Fruit fly (Drosophila melanogaster) whole organism, embryonic: ENCODE data around the gene CHOp24.

ENCODE experiments used
- CG10209 ChIP-seq: fragments of 200-800 bp; sonication (Bioruptor generic); optimal IDR thresholded peaks from 3 replicates; lab custom pipeline; 2017; ENCODE audit warnings: missing biosample characterization, mild to moderate bottlenecking, missing genetic modification characterization, missing genetic modification reagents
- CG12155 ChIP-seq: fragments of 200-800 bp; sonication (Bioruptor generic); optimal IDR thresholded peaks from 3 replicates; lab custom pipeline; 2016; ENCODE audit warnings: missing biosample characterization, missing genetic modification characterization
- CG12744 ChIP-seq: fragments of 200-800 bp; sonication (Bioruptor generic); optimal IDR thresholded peaks from 2 replicates; lab custom pipeline; 2016; ENCODE audit warnings: missing biosample characterization, missing genetic modification characterization
- CG13624 ChIP-seq: fragments of 200-800 bp; sonication (Bioruptor generic); optimal IDR thresholded peaks from 2 replicates; lab custom pipeline; 2016; ENCODE audit warnings: missing biosample characterization, missing genetic modification characterization
- CG14710 ChIP-seq: fragments of 200-800 bp; sonication (Bioruptor generic); optimal IDR thresholded peaks from 3 replicates; lab custom pipeline; 2019; ENCODE audit warnings: missing biosample characterization, mild to moderate bottlenecking, missing genetic modification characterization, moderate library complexity
- CG15696 ChIP-seq: fragments of 200-800 bp; sonication (Bioruptor generic); optimal IDR thresholded peaks from 2 replicates; lab custom pipeline; 2019; ENCODE audit warnings: missing biosample characterization, mild to moderate bottlenecking, missing genetic modification characterization, moderate library complexity
- CG1603 ChIP-seq: fragments of 200-800 bp; sonication (Bioruptor generic); optimal IDR thresholded peaks from 2 replicates; lab custom pipeline; 2019; ENCODE audit warnings: missing biosample characterization, mild to moderate bottlenecking, missing genetic modification characterization, moderate library complexity
- CG18011 ChIP-seq: fragments of 200-800 bp; sonication (Bioruptor generic); optimal IDR thresholded peaks from 2 replicates; lab custom pipeline; 2017; ENCODE audit warnings: missing biosample characterization, missing genetic modification characterization, mild to moderate bottlenecking, moderate library complexity, missing genotype
- CG18262 ChIP-seq: fragments of 200-800 bp; optimal IDR thresholded peaks from 3 replicates; lab custom pipeline; 2019; ENCODE audit warnings: missing biosample characterization, mild to moderate bottlenecking, missing genetic modification characterization, moderate library complexity
- CG1832 ChIP-seq: fragments of 200-800 bp; sonication (Bioruptor generic); optimal IDR thresholded peaks from 2 replicates; lab custom pipeline; 2017; ENCODE audit warnings: missing biosample characterization, mild to moderate bottlenecking, missing genetic modification characterization, inconsistent platforms
- CG18619 ChIP-seq: fragments of 200-800 bp; sonication (Bioruptor generic); optimal IDR thresholded peaks from 3 replicates; lab custom pipeline; 2017; ENCODE audit warnings: missing biosample characterization, mild to moderate bottlenecking, missing genetic modification characterization
- CG2120 ChIP-seq: fragments of 200-800 bp; sonication (Bioruptor generic); optimal IDR thresholded peaks from 3 replicates; lab custom pipeline; 2016; ENCODE audit warnings: missing biosample characterization, missing genetic modification characterization
- CG2199 ChIP-seq: fragments of 200-800 bp; sonication (Bioruptor generic); IDR thresholded peaks from 3 replicates; pipeline ENCODE4 v1.3.6; 2022; ENCODE audit warnings: missing biosample characterization, missing genetic modification characterization
- CG2712 ChIP-seq: fragments of 200-800 bp; optimal IDR thresholded peaks from 3 replicates; lab custom pipeline; 2019; ENCODE audit warnings: missing biosample characterization, mild to moderate bottlenecking, missing genetic modification characterization, moderate library complexity
- CG32767 ChIP-seq: fragments of 200-800 bp; sonication (Bioruptor generic); IDR thresholded peaks from 2 replicates; pipeline ENCODE4 v1.3.6; 2022; ENCODE audit warnings: missing biosample characterization, missing genetic modification characterization
- CG32772 ChIP-seq: fragments of 200-800 bp; sonication (Bioruptor generic); IDR thresholded peaks from 2 replicates; pipeline ENCODE4 v1.3.6; 2022; ENCODE audit warnings: missing biosample characterization, missing genetic modification characterization
- CG3838 ChIP-seq: fragments of 200-800 bp; sonication (Bioruptor generic); optimal IDR thresholded peaks from 3 replicates; lab custom pipeline; 2016; ENCODE audit warnings: missing biosample characterization, missing genetic modification characterization
- CG4404 ChIP-seq: fragments of 200-800 bp; sonication (Bioruptor generic); IDR thresholded peaks from 2 replicates; pipeline ENCODE4 v1.3.6; 2022; ENCODE audit warnings: missing biosample characterization, missing genetic modification characterization
- CG4424 ChIP-seq: fragments of 200-800 bp; sonication (Bioruptor generic); optimal IDR thresholded peaks from 3 replicates; lab custom pipeline; 2016; ENCODE audit warnings: missing biosample characterization, missing genetic modification characterization
- CG8290 ChIP-seq, 3 experiments: fragments of 200-800 bp; sonication (Bioruptor generic); optimal IDR thresholded peaks; 2 replicates each; lab custom pipeline; 2016 to 2019; ENCODE audit warnings: missing biosample characterization in 3 of 3, missing genetic modification characterization in 3 of 3, mild to moderate bottlenecking in 2 of 3, moderate library complexity in 1 of 3
- CG8944 ChIP-seq: fragments of 200-800 bp; sonication (Bioruptor generic); optimal IDR thresholded peaks from 3 replicates; lab custom pipeline; 2016; ENCODE audit warnings: missing biosample characterization, missing genetic modification characterization
- CTCF ChIP-seq: fragments of 200-800 bp; sonication (Bioruptor generic); optimal IDR thresholded peaks from 2 replicates; lab custom pipeline; 2017; ENCODE audit warnings: missing biosample characterization, mild to moderate bottlenecking, missing genetic modification characterization, moderate library complexity
- CkIIα-i1 ChIP-seq: fragments of 200-800 bp; sonication (Bioruptor generic); IDR thresholded peaks from 2 replicates; pipeline ENCODE4 v1.3.6; 2022; ENCODE audit warnings: missing biosample characterization, missing genetic modification characterization
- CrebB ChIP-seq: fragments of 200-800 bp; sonication (Bioruptor generic); optimal IDR thresholded peaks from 3 replicates; lab custom pipeline; 2018; ENCODE audit warnings: missing biosample characterization, mild to moderate bottlenecking, missing genetic modification characterization
- Ets65A ChIP-seq: fragments of 200-800 bp; sonication (Bioruptor generic); peaks from one replicate; lab custom pipeline; 2016; ENCODE audit warnings: missing biosample characterization, missing genetic modification characterization
- Gug ChIP-seq: fragments of 200-800 bp; sonication (Bioruptor generic); IDR thresholded peaks from 4 replicates; pipeline ENCODE4 v1.3.6; 2022; ENCODE audit warnings: missing biosample characterization, missing genetic modification characterization
- HHEX ChIP-seq: fragments of 200-800 bp; sonication (Bioruptor generic); optimal IDR thresholded peaks from 3 replicates; lab custom pipeline; 2017; ENCODE audit warnings: missing biosample characterization, mild to moderate bottlenecking, missing genetic modification characterization, missing genetic modification reagents
- HLHmδ ChIP-seq: fragments of 200-800 bp; sonication (Bioruptor generic); optimal IDR thresholded peaks from 2 replicates; lab custom pipeline; 2018; ENCODE audit warnings: missing biosample characterization, mild to moderate bottlenecking, missing genetic modification characterization, moderate library complexity
- MESR4 ChIP-seq: fragments of 200-800 bp; sonication (Bioruptor generic); optimal IDR thresholded peaks from 2 replicates; lab custom pipeline; 2018; ENCODE audit warnings: missing biosample characterization, mild to moderate bottlenecking, missing genetic modification characterization, moderate library complexity
- Med ChIP-seq: fragments of 200-800 bp; sonication (Bioruptor generic); peaks from one replicate; lab custom pipeline; 2016; ENCODE audit warnings: missing biosample characterization, missing genetic modification characterization, mild to moderate bottlenecking, inconsistent platforms, moderate library complexity
- NC2α ChIP-seq: fragments of 200-800 bp; sonication (Bioruptor generic); optimal IDR thresholded peaks from 2 replicates; lab custom pipeline; 2016; ENCODE audit warnings: missing biosample characterization, missing genetic modification characterization
- Taf1 ChIP-seq: fragments of 200-800 bp; sonication (Bioruptor generic); IDR thresholded peaks from 2 replicates; pipeline ENCODE4 v1.3.6; 2022; ENCODE audit warnings: missing biosample characterization, missing genetic modification characterization
- ac ChIP-seq: fragments of 200-800 bp; sonication (Bioruptor generic); optimal IDR thresholded peaks from 3 replicates; lab custom pipeline; 2017; ENCODE audit warnings: missing biosample characterization, mild to moderate bottlenecking, missing genetic modification characterization
- az2 ChIP-seq: fragments of 200-800 bp; sonication (Bioruptor generic); optimal IDR thresholded peaks from 3 replicates; lab custom pipeline; 2016; ENCODE audit warnings: missing biosample characterization, missing genetic modification characterization
- cg ChIP-seq: fragments of 200-800 bp; sonication (Bioruptor generic); optimal IDR thresholded peaks from 3 replicates; lab custom pipeline; 2019; ENCODE audit warnings: missing biosample characterization, mild to moderate bottlenecking, missing genetic modification characterization, moderate library complexity
- dan ChIP-seq: fragments of 200-800 bp; sonication (Bioruptor generic); IDR thresholded peaks from 2 replicates; pipeline ENCODE4 v1.3.6; 2022; ENCODE audit warnings: missing biosample characterization, missing genetic modification characterization
- dpn ChIP-seq, 2 experiments: fragments of 200-800 bp; sonication (Bioruptor generic); optimal IDR thresholded peaks; 3 replicates each; lab custom pipeline; 2016; ENCODE audit warnings: missing biosample characterization in 2 of 2, missing genetic modification characterization in 2 of 2
- grn ChIP-seq: fragments of 200-800 bp; sonication (Bioruptor generic); optimal IDR thresholded peaks from 3 replicates; lab custom pipeline; 2017; ENCODE audit warnings: missing biosample characterization, missing genetic modification characterization
- gsb-n ChIP-seq: fragments of 200-800 bp; sonication (Bioruptor generic); optimal IDR thresholded peaks from 3 replicates; lab custom pipeline; 2018; ENCODE audit warnings: missing biosample characterization, mild to moderate bottlenecking, missing genetic modification characterization
- insv ChIP-seq, 2 experiments: fragments of 200-800 bp; sonication (Bioruptor generic); optimal IDR thresholded peaks; 3 replicates each; lab custom pipeline; 2016 to 2018; ENCODE audit warnings: missing biosample characterization in 2 of 2, missing genetic modification characterization in 2 of 2
- nom ChIP-seq: fragments of 200-800 bp; sonication (Bioruptor generic); optimal IDR thresholded peaks from 2 replicates; lab custom pipeline; 2017; ENCODE audit warnings: missing biosample characterization, missing genetic modification characterization, mild to moderate bottlenecking, moderate library complexity, missing genetic modification reagents
- p53 ChIP-seq: fragments of 200-800 bp; sonication (Bioruptor generic); optimal IDR thresholded peaks from 2 replicates; lab custom pipeline; 2016; ENCODE audit warnings: missing biosample characterization, missing genetic modification characterization
- phol ChIP-seq: fragments of 200-800 bp; sonication (Bioruptor generic); optimal IDR thresholded peaks from 3 replicates; lab custom pipeline; 2018; ENCODE audit warnings: missing biosample characterization, mild to moderate bottlenecking, missing genetic modification characterization, moderate library complexity
- row ChIP-seq: fragments of 200-800 bp; sonication (Bioruptor generic); IDR thresholded peaks from 3 replicates; pipeline ENCODE4 v1.3.6; 2022; ENCODE audit warnings: missing biosample characterization, missing genetic modification characterization
- sqz ChIP-seq: fragments of 200-800 bp; sonication (Bioruptor generic); optimal IDR thresholded peaks from 3 replicates; lab custom pipeline; 2018; ENCODE audit warnings: missing biosample characterization, mild to moderate bottlenecking, missing genetic modification characterization
- unc-4 ChIP-seq: fragments of 200-800 bp; sonication (Bioruptor generic); IDR thresholded peaks from 2 replicates; pipeline ENCODE4 v1.3.6; 2022; ENCODE audit warnings: missing biosample characterization, missing genetic modification characterization; ENCODE audit not compliant: partially characterized antibody
- zfh1 ChIP-seq: fragments of 200-800 bp; sonication (Bioruptor generic); IDR thresholded peaks from 3 replicates; pipeline ENCODE4 v1.3.6; 2022; ENCODE audit warnings: missing biosample characterization, missing genetic modification characterization

The CHOp24 gene

dm6 chrX:4560182-4560845 is 19.6 kb downstream of the CHOp24 start (continued):
- TF ChIP-seq CG12744 (GFP tag; lab: Kevin White, UChicago): no peak
- no peak for TF ChIP-seq CG8944
- TF ChIP-seq Med: peak; percentile 38
- no peak for TF ChIP-seq CG3838
- TF ChIP-seq Taf1 (GFP tag; lab: Robert Waterston, UW): no peak
- no peak for TF ChIP-seq CG13624 (GFP tag; lab: Kevin White, UChicago)
- no peak for TF ChIP-seq az2 (GFP tag; lab: Kevin White, UChicago)
- TF ChIP-seq Ets65A (GFP tag; lab: Kevin White, UChicago): peak; percentile 82
- TF ChIP-seq CG18011 (GFP tag; lab: Kevin White, UChicago): no peak
- TF ChIP-seq row (GFP tag; lab: Robert Waterston, UW): peak; percentile 14; the same call in 1 of the 3 replicates

dm6 chrX:4563980-4564379 is 23.3 kb downstream of the CHOp24 start:
- TF ChIP-seq HHEX (GFP tag; lab: Kevin White, UChicago) (no peak), grn (GFP tag; lab: Kevin White, UChicago) (peak; percentile 44), sqz (peak; percentile 60), HLHmδ (GFP tag; lab: Kevin White, UChicago) (no peak), CG32772 (GFP tag; lab: Robert Waterston, UW) (peak; percentile 57; the same call in 1 of the 2 replicates), CG2120 (GFP tag; lab: Kevin White, UChicago) (no peak), CG32767 (GFP tag; lab: Robert Waterston, UW) (no peak), nom (GFP tag; lab: Kevin White, UChicago) (peak; percentile 52), cg (GFP tag; lab: Kevin White, UChicago) (no peak)

- TF ChIP-seq CG2712 (tag; lab: Kevin White, UChicago) (peak; percentile 39), row (GFP tag; lab: Robert Waterston, UW) (0 out of 3 replicates have a peak, but pooled peaks have one; percentile 22), MESR4 (GFP tag; lab: Kevin White, UChicago) (no peak), sqz (no peak), insv (GFP tag; optimal IDR thresholded peaks at IDR 0.05; lab: Kevin White, UChicago) (no peak), CG18619 (GFP tag; lab: Kevin White, UChicago) (no peak), dan (GFP tag; lab: Robert Waterston, UW) (peak; percentile 16; the same call in 1 of the 2 replicates), CG1603 (tag; lab: Kevin White, UChicago) (peak; percentile 58), CG2199 (GFP tag; lab: Robert Waterston, UW) (no peak), CG12155 (GFP tag; lab: Kevin White, UChicago) (no peak), CG10209 (GFP tag; lab: Kevin White, UChicago) (no peak), CG8290 (GFP tag; optimal IDR thresholded peaks at IDR 0.05; lab: Kevin White, UChicago) (no peak), CG8290 (tag; optimal IDR thresholded peaks at IDR 0.05; lab: Kevin White, UChicago) (no peak), p53 (GFP tag; lab: Kevin White, UChicago) (no peak), CG18262 (tag; lab: Kevin White, UChicago) (peak; percentile 33), CG4424 (GFP tag; lab: Kevin White, UChicago) (peak; percentile 3), CrebB (no peak), NC2α (no peak), ac (GFP tag; lab: Kevin White, UChicago) (peak; percentile 11), CG14710 (tag; lab: Kevin White, UChicago) (peak; percentile 18), phol (peak; percentile 3), unc-4 (no peak), CG4404 (peak; percentile 51), CkIIα-i1 (GFP tag; lab: Robert Waterston, UW) (no peak), dpn (GFP tag; optimal IDR thresholded peaks at IDR 0.05; lab: Kevin White, UChicago) (no peak), zfh1 (GFP tag; lab: Robert Waterston, UW) (peak; percentile 36; the same call in 1 of the 3 replicates), gsb-n (no peak), CG1832 (GFP tag; lab: Kevin White, UChicago) (no peak), Gug (GFP tag; lab: Robert Waterston, UW) (no peak), CG15696 (peak; percentile 38), CTCF (GFP tag; lab: Kevin White, UChicago) (no peak)
Measured at dm6 chrX:4564962-4565361, 24.3 kb downstream of the CHOp24 start.
